Fruit fly (Drosophila melanogaster): ENCODE measurements around the gene fkh.

- no peak for TF ChIP-seq CG5204 (GFP tag; optimal IDR thresholded peaks at IDR 0.05)
- TF ChIP-seq toe (GFP tag; optimal IDR thresholded peaks at IDR 0.05), result no peak
- TF ChIP-seq CG7045 (GFP tag; optimal IDR thresholded peaks at IDR 0.05), result no peak
- no peak for TF ChIP-seq CG7101 (tag; optimal IDR thresholded peaks at IDR 0.05)
- no peak for TF ChIP-seq ovo (GFP tag; optimal IDR thresholded peaks at IDR 0.05)
- TF ChIP-seq CG14711 (tag; optimal IDR thresholded peaks at IDR 0.05), result no peak
- TF ChIP-seq Crg-1 (GFP tag; optimal IDR thresholded peaks at IDR 0.05), result no peak
- TF ChIP-seq CG1620 (GFP tag; optimal IDR thresholded peaks at IDR 0.05), result no peak
Measured at dm6 chr3R:28579501-28579900, 5.6 kb downstream of the fkh start.
